Fruit fly (Drosophila melanogaster) whole organism, embryonic: Measurements from ENCODE around the gene Nmdar2.

Source experiments
- Antp ChIP-seq: fragments of 200-800 bp; sonication (Bioruptor generic); optimal IDR thresholded peaks from 3 replicates; lab custom pipeline; 2016; ENCODE audit warnings: missing biosample characterization, missing genetic modification characterization
- Bdp1 ChIP-seq: fragments of 200-800 bp; sonication (Bioruptor generic); optimal IDR thresholded peaks from 3 replicates; lab custom pipeline; 2016; ENCODE audit warnings: missing biosample characterization, missing genetic modification characterization
- CG10147 ChIP-seq: fragments of 200-800 bp; sonication (Bioruptor generic); optimal IDR thresholded peaks from 2 replicates; lab custom pipeline; 2019; ENCODE audit warnings: missing biosample characterization, mild to moderate bottlenecking, missing genetic modification characterization, moderate library complexity
- CG10209 ChIP-seq: fragments of 200-800 bp; sonication (Bioruptor generic); optimal IDR thresholded peaks from 3 replicates; lab custom pipeline; 2017; ENCODE audit warnings: missing biosample characterization, mild to moderate bottlenecking, missing genetic modification characterization, missing genetic modification reagents
- CG1024 ChIP-seq: fragments of 200-800 bp; sonication (Bioruptor generic); IDR thresholded peaks from 2 replicates; pipeline ENCODE4 v1.3.6; 2022; ENCODE audit warnings: missing biosample characterization, missing genetic modification characterization
- CG10543 ChIP-seq: fragments of 200-800 bp; sonication (Bioruptor generic); optimal IDR thresholded peaks from 3 replicates; lab custom pipeline; 2017; ENCODE audit warnings: missing biosample characterization, mild to moderate bottlenecking, missing genetic modification characterization, moderate library complexity
- CG10654 ChIP-seq: fragments of 200-800 bp; sonication (Bioruptor generic); optimal IDR thresholded peaks from 2 replicates; lab custom pipeline; 2016; ENCODE audit warnings: missing biosample characterization, missing genetic modification characterization
- CG10979 ChIP-seq: fragments of 200-800 bp; sonication (Bioruptor generic); optimal IDR thresholded peaks from 2 replicates; lab custom pipeline; 2018; ENCODE audit warnings: missing biosample characterization, mild to moderate bottlenecking, missing genetic modification characterization, moderate library complexity
- CG11723 ChIP-seq: fragments of 200-800 bp; sonication (Bioruptor generic); optimal IDR thresholded peaks from 2 replicates; lab custom pipeline; 2017; ENCODE audit warnings: missing biosample characterization, mild to moderate bottlenecking, missing genetic modification characterization
- CG13296 ChIP-seq: fragments of 200-800 bp; sonication (Bioruptor generic); optimal IDR thresholded peaks from 3 replicates; lab custom pipeline; 2018; ENCODE audit warnings: missing biosample characterization, mild to moderate bottlenecking, missing genetic modification characterization
- CG13424 ChIP-seq: fragments of 200-800 bp; sonication (Bioruptor generic); optimal IDR thresholded peaks from 2 replicates; lab custom pipeline; 2019; ENCODE audit warnings: missing biosample characterization, mild to moderate bottlenecking, missing genetic modification characterization, moderate library complexity
- CG14860 ChIP-seq: fragments of 200-800 bp; sonication (Bioruptor generic); IDR thresholded peaks from 3 replicates; pipeline ENCODE4 v1.3.6; 2022; ENCODE audit warnings: missing biosample characterization, missing genetic modification characterization; ENCODE audit not compliant: partially characterized antibody
- CG15514 ChIP-seq: fragments of 200-800 bp; sonication (Bioruptor generic); optimal IDR thresholded peaks from 3 replicates; lab custom pipeline; 2017; ENCODE audit warnings: missing biosample characterization, missing genetic modification characterization, mild to moderate bottlenecking, moderate library complexity, missing genetic modification reagents
- CG15601 ChIP-seq: fragments of 200-800 bp; sonication (Bioruptor generic); optimal IDR thresholded peaks from 3 replicates; lab custom pipeline; 2019; ENCODE audit warnings: missing biosample characterization, mild to moderate bottlenecking, missing genetic modification characterization, moderate library complexity
- CG17385 ChIP-seq: fragments of 200-800 bp; sonication (Bioruptor generic); optimal IDR thresholded peaks from 3 replicates; lab custom pipeline; 2018; ENCODE audit warnings: missing biosample characterization, mild to moderate bottlenecking, missing genetic modification characterization
- CG1832 ChIP-seq: fragments of 200-800 bp; sonication (Bioruptor generic); optimal IDR thresholded peaks from 2 replicates; lab custom pipeline; 2017; ENCODE audit warnings: missing biosample characterization, mild to moderate bottlenecking, missing genetic modification characterization, inconsistent platforms
- CG2120 ChIP-seq: fragments of 200-800 bp; sonication (Bioruptor generic); optimal IDR thresholded peaks from 3 replicates; lab custom pipeline; 2016; ENCODE audit warnings: missing biosample characterization, missing genetic modification characterization
- CG31388 ChIP-seq: fragments of 200-800 bp; sonication (Bioruptor generic); optimal IDR thresholded peaks from 2 replicates; lab custom pipeline; 2016; ENCODE audit warnings: missing biosample characterization, missing genetic modification characterization
- CG32767 ChIP-seq: fragments of 200-800 bp; sonication (Bioruptor generic); IDR thresholded peaks from 2 replicates; pipeline ENCODE4 v1.3.6; 2022; ENCODE audit warnings: missing biosample characterization, missing genetic modification characterization
- CG4360 ChIP-seq: fragments of 200-800 bp; sonication (Bioruptor generic); IDR thresholded peaks from 2 replicates; pipeline ENCODE4 v1.3.6; 2022; ENCODE audit warnings: missing biosample characterization, missing genetic modification characterization
- CG6175 ChIP-seq: fragments of 200-800 bp; sonication (Bioruptor generic); IDR thresholded peaks from 3 replicates; pipeline ENCODE4 v1.3.6; 2022; ENCODE audit warnings: missing biosample characterization, missing genetic modification characterization
- CG7357 ChIP-seq: fragments of 200-800 bp; sonication (Bioruptor generic); IDR thresholded peaks from 3 replicates; pipeline ENCODE4 v1.3.6; 2022; ENCODE audit warnings: missing biosample characterization, missing genetic modification characterization
- CG7786 ChIP-seq: fragments of 200-800 bp; sonication (Bioruptor generic); optimal IDR thresholded peaks from 2 replicates; lab custom pipeline; 2016; ENCODE audit warnings: missing biosample characterization, missing genetic modification characterization
- CG9876 ChIP-seq: fragments of 200-800 bp; sonication (Bioruptor generic); optimal IDR thresholded peaks from 2 replicates; lab custom pipeline; 2016; ENCODE audit warnings: missing biosample characterization, missing genetic modification characterization
- CHES-1-like ChIP-seq: fragments of 200-800 bp; sonication (Bioruptor generic); optimal IDR thresholded peaks from 2 replicates; lab custom pipeline; 2016; ENCODE audit warnings: missing biosample characterization, missing genetic modification characterization
- Deaf1 ChIP-seq: fragments of 200-800 bp; optimal IDR thresholded peaks from 3 replicates; lab custom pipeline; 2019; ENCODE audit warnings: missing biosample characterization, mild to moderate bottlenecking, missing genetic modification characterization, moderate library complexity
- Dp ChIP-seq: fragments of 200-800 bp; sonication (Bioruptor generic); optimal IDR thresholded peaks from 2 replicates; lab custom pipeline; 2018; ENCODE audit warnings: missing biosample characterization, mild to moderate bottlenecking, missing genetic modification characterization, moderate library complexity
- Dref ChIP-seq: fragments of 200-800 bp; sonication (Bioruptor generic); IDR thresholded peaks from 2 replicates; pipeline ENCODE4 v1.3.6; 2022; ENCODE audit warnings: missing biosample characterization, missing genetic modification characterization
- Gug ChIP-seq: fragments of 200-800 bp; sonication (Bioruptor generic); IDR thresholded peaks from 4 replicates; pipeline ENCODE4 v1.3.6; 2022; ENCODE audit warnings: missing biosample characterization, missing genetic modification characterization
- H2.0 ChIP-seq: fragments of 200-800 bp; sonication (Bioruptor generic); IDR thresholded peaks from 2 replicates; pipeline ENCODE4 v1.3.6; 2022; ENCODE audit warnings: missing biosample characterization, missing genetic modification characterization
- HHEX ChIP-seq: fragments of 200-800 bp; sonication (Bioruptor generic); optimal IDR thresholded peaks from 3 replicates; lab custom pipeline; 2017; ENCODE audit warnings: missing biosample characterization, mild to moderate bottlenecking, missing genetic modification characterization, missing genetic modification reagents
- HLH54F ChIP-seq: fragments of 200-800 bp; sonication (Bioruptor generic); optimal IDR thresholded peaks from 3 replicates; lab custom pipeline; 2016; ENCODE audit warnings: missing biosample characterization, missing genetic modification characterization
- Mad ChIP-seq: fragments of 200-800 bp; sonication (Bioruptor generic); optimal IDR thresholded peaks from 2 replicates; lab custom pipeline; 2016; ENCODE audit warnings: missing biosample characterization, missing genetic modification characterization
- Max ChIP-seq: fragments of 200-800 bp; sonication (Bioruptor generic); optimal IDR thresholded peaks from 2 replicates; lab custom pipeline; 2016; ENCODE audit warnings: missing biosample characterization, mild to moderate bottlenecking, missing genetic modification characterization
- NFAT ChIP-seq: fragments of 200-800 bp; sonication (Bioruptor generic); IDR thresholded peaks from 2 replicates; pipeline ENCODE4 v1.3.6; 2022; ENCODE audit warnings: missing biosample characterization, missing genetic modification characterization
- Poxn ChIP-seq: fragments of 200-800 bp; sonication (Bioruptor generic); IDR thresholded peaks from 2 replicates; pipeline ENCODE4 v1.3.6; 2022; ENCODE audit warnings: missing biosample characterization, missing genetic modification characterization
- Sin3A ChIP-seq: fragments of >200 bp; optimal IDR thresholded peaks from 2 replicates; lab custom pipeline; 2018
- bowl ChIP-seq: fragments of 200-800 bp; sonication (Bioruptor generic); IDR thresholded peaks from 2 replicates; pipeline ENCODE4 v1.3.6; 2022; ENCODE audit warnings: missing biosample characterization, missing genetic modification characterization
- eve ChIP-seq, 2 experiments: fragments of >200 bp; optimal IDR thresholded peaks; 2 replicates each; lab custom pipeline; 2017; ENCODE audit warnings: missing biosample characterization in 2 of 2, missing genetic modification characterization in 2 of 2
- lilli ChIP-seq: fragments of 200-800 bp; sonication (Bioruptor generic); optimal IDR thresholded peaks from 3 replicates; lab custom pipeline; 2016; ENCODE audit warnings: missing biosample characterization, missing genetic modification characterization
- lmd ChIP-seq: fragments of 200-800 bp; sonication (Bioruptor generic); IDR thresholded peaks from 2 replicates; pipeline ENCODE4 v1.3.6; 2022; ENCODE audit warnings: missing biosample characterization, missing genetic modification characterization
- prd ChIP-seq, 3 experiments: fragments of >200 bp in 2 of 3; fragments of 200-800 bp in 1 of 3; sonication (Bioruptor generic) in 1 of 3; optimal IDR thresholded peaks in 2 of 3; IDR thresholded peaks in 1 of 3; 2 replicates in 2 of 3; 3 replicates in 1 of 3; pipeline versions ENCODE4 v1.3.6 to Lab custom; 2017 to 2022; ENCODE audit warnings: missing biosample characterization in 1 of 3, missing genetic modification characterization in 1 of 3
- ranshi ChIP-seq: fragments of 200-800 bp; sonication (Bioruptor generic); IDR thresholded peaks from 2 replicates; pipeline ENCODE4 v1.3.6; 2022; ENCODE audit warnings: missing biosample characterization, missing genetic modification characterization
- schlank ChIP-seq: fragments of 200-800 bp; sonication (Bioruptor generic); optimal IDR thresholded peaks from 2 replicates; lab custom pipeline; 2018; ENCODE audit warnings: missing biosample characterization, mild to moderate bottlenecking, missing genetic modification characterization
- slbo ChIP-seq: fragments of 200-800 bp; sonication (Bioruptor generic); IDR thresholded peaks from 2 replicates; pipeline ENCODE4 v1.3.6; 2022; ENCODE audit warnings: missing biosample characterization, missing genetic modification characterization
- stwl ChIP-seq: fragments of 200-800 bp; sonication (Bioruptor generic); optimal IDR thresholded peaks from 3 replicates; lab custom pipeline; 2018; ENCODE audit warnings: missing biosample characterization, mild to moderate bottlenecking, missing genetic modification characterization, moderate library complexity
- tin ChIP-seq: fragments of 200-800 bp; sonication (Bioruptor generic); optimal IDR thresholded peaks from 3 replicates; lab custom pipeline; 2016; ENCODE audit warnings: missing biosample characterization, missing genetic modification characterization
- unpg ChIP-seq: fragments of 200-800 bp; sonication (Bioruptor generic); optimal IDR thresholded peaks from 3 replicates; lab custom pipeline; 2018; ENCODE audit warnings: missing biosample characterization, mild to moderate bottlenecking, missing genetic modification characterization, moderate library complexity

Gene Nmdar2

dm6 chrX:1478276-1479122, 29.1 kb downstream of the Nmdar2 start, which contains the start of gene rush (continued):
- TF ChIP-seq CG1832 (GFP tag; lab: Kevin White, UChicago) (peak; percentile 73), CG32767 (GFP tag; lab: Robert Waterston, UW) (no peak), Mad (peak; percentile 8), bowl (GFP tag; lab: Robert Waterston, UW) (no peak), CG10979 (tag; lab: Kevin White, UChicago) (no peak), CG31388 (GFP tag; lab: Kevin White, UChicago) (no peak), CG7786 (GFP tag; lab: Kevin White, UChicago) (peak; percentile 57), CG11723 (GFP tag; lab: Kevin White, UChicago) (peak; percentile 6), lmd (GFP tag; lab: Robert Waterston, UW) (peak; percentile 45; the same call in 1 of the 2 replicates), Max (GFP tag; lab: Kevin White, UChicago) (peak; percentile 6), H2.0 (GFP tag; lab: Robert Waterston, UW) (peak; percentile 48; the same call in 1 of the 2 replicates), CG15514 (peak; percentile 76), CG17385 (GFP tag; lab: Kevin White, UChicago) (peak; percentile 7), CG7357 (GFP tag; lab: Robert Waterston, UW) (peak; percentile 64; the same call in 1 of the 3 replicates), CG9876 (GFP tag; lab: Kevin White, UChicago) (peak; percentile 20), HLH54F (GFP tag; lab: Kevin White, UChicago) (peak; percentile 24), tin (peak; percentile 20), Deaf1 (peak; percentile 0), NFAT (peak; percentile 53; the same call in 1 of the 2 replicates), unpg (GFP tag; lab: Kevin White, UChicago) (peak; percentile 11), Bdp1 (GFP tag; lab: Kevin White, UChicago) (no peak), CG6175 (GFP tag; lab: Robert Waterston, UW) (0 out of 3 replicates have a peak, but pooled peaks have one; percentile 10), CG10209 (GFP tag; lab: Kevin White, UChicago) (no peak), Gug (GFP tag; lab: Robert Waterston, UW) (peak; percentile 55; the same call in 3 of the 4 replicates), CHES-1-like (GFP tag; lab: Kevin White, UChicago) (no peak), CG2120 (GFP tag; lab: Kevin White, UChicago) (peak; percentile 65), Dref (GFP tag; lab: Robert Waterston, UW) (peak; percentile 50), eve (GFP tag; optimal IDR thresholded peaks at IDR 0.05; lab: Kevin White, UChicago) (no peak), Poxn (GFP tag; lab: Robert Waterston, UW) (no peak), slbo (GFP tag; lab: Robert Waterston, UW) (peak; percentile 74), CG4360 (GFP tag; lab: Robert Waterston, UW) (peak; percentile 26; the same call in 1 of the 2 replicates), CG10543 (GFP tag; lab: Kevin White, UChicago) (peak; percentile 26), prd (optimal IDR thresholded peaks at IDR 0.05; lab: Kevin White, UChicago) (no peak), prd (GFP tag; IDR thresholded peaks at IDR 0.05; lab: Robert Waterston, UW) (peak; percentile 49), CG15601 (tag; lab: Kevin White, UChicago) (no peak), stwl (tag; lab: Kevin White, UChicago) (peak; percentile 27), schlank (tag; lab: Kevin White, UChicago) (no peak), CG10147 (GFP tag; lab: Kevin White, UChicago) (no peak), Antp (GFP tag; lab: Kevin White, UChicago) (peak; percentile 40), CG14860 (GFP tag; lab: Robert Waterston, UW) (0 out of 3 replicates have a peak, but pooled peaks have one; percentile 38), CG10654 (GFP tag; lab: Kevin White, UChicago) (no peak), HHEX (peak; percentile 22), Sin3A (peak; percentile 58), lilli (peak; percentile 63), CG1024 (GFP tag; lab: Robert Waterston, UW) (no peak), CG13424 (tag; lab: Kevin White, UChicago) (peak; percentile 25), Dp (GFP tag; lab: Kevin White, UChicago) (peak; percentile 61), CG13296 (GFP tag; lab: Kevin White, UChicago) (peak; percentile 6), ranshi (GFP tag; lab: Robert Waterston, UW) (0 out of 2 replicates have a peak, but pooled peaks have one; percentile 24)
